Fruit fly (Drosophila melanogaster): ENCODE measurements around the gene t-Grip91.

t-Grip91 gene

DNA sequence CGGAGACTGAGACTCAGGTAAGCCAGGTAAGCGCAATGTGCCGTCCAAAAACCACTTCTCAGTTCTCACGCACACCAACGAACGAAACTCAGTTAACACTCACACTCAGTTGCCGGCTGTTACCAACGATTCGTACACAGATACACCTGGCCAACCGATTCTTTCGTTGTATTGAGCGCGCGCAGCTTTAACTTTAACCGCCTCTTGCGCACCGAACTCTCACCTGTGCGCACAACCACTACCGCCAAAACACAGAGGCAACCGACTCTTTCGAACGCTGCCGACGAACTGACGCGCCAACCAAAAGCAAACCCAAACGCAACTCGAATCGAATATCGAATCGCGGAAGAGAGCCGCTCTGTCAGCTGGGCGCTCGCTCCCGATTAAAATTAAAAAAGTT, 21.4 kb upstream of the t-Grip91 start, which contains the start of gene Gli (continued):
- TF ChIP-seq Bdp1 (GFP tag; optimal IDR thresholded peaks at IDR 0.05) (no peak), ftz-f1 (GFP tag; optimal IDR thresholded peaks at IDR 0.05) (peak; percentile 69), CG11247 (GFP tag; IDR thresholded peaks at IDR 0.05) (no peak), CG6175 (GFP tag; IDR thresholded peaks at IDR 0.05) (peak; percentile 35; the same call in 1 of the 3 replicates), CG18619 (GFP tag; optimal IDR thresholded peaks at IDR 0.05) (no peak), CG30431 (GFP tag; optimal IDR thresholded peaks at IDR 0.05) (no peak), sisA (GFP tag; IDR thresholded peaks at IDR 0.05) (no peak), CG2678 (tag; optimal IDR thresholded peaks at IDR 0.05) (no peak), gsb-n (tag; optimal IDR thresholded peaks at IDR 0.05) (no peak), Dip3 (GFP tag; optimal IDR thresholded peaks at IDR 0.05) (no peak), onecut (GFP tag; IDR thresholded peaks at IDR 0.05) (peak; percentile 54), psq (GFP tag; optimal IDR thresholded peaks at IDR 0.05) (no peak), CoRest (tag; optimal IDR thresholded peaks at IDR 0.05) (no peak), Asciz (GFP tag; optimal IDR thresholded peaks at IDR 0.05) (no peak), CG10979 (tag; optimal IDR thresholded peaks at IDR 0.05) (no peak), sob (GFP tag; IDR thresholded peaks at IDR 0.05) (peak; percentile 59; the same call in 1 of the 2 replicates), Nf-YA (GFP tag; IDR thresholded peaks at IDR 0.05) (peak; percentile 28; the same call in 1 of the 2 replicates), CG1792 (GFP tag; optimal IDR thresholded peaks at IDR 0.05) (peak; percentile 22), schlank (tag; optimal IDR thresholded peaks at IDR 0.05) (no peak), Tbp (GFP tag; optimal IDR thresholded peaks at IDR 0.05) (no peak), btn (GFP tag; optimal IDR thresholded peaks at IDR 0.05) (no peak), wdn (GFP tag; IDR thresholded peaks at IDR 0.05) (no peak), cas (GFP tag; IDR thresholded peaks at IDR 0.05) (no peak), abd-A (tag; optimal IDR thresholded peaks at IDR 0.05) (no peak), CG4730 (GFP tag; IDR thresholded peaks at IDR 0.05) (no peak), sna (GFP tag; IDR thresholded peaks at IDR 0.05; ENCODE audit: partially characterized antibody) (no peak), CG14965 (GFP tag; optimal IDR thresholded peaks at IDR 0.05; ENCODE audit: borderline replicate concordance) (no peak), CG7928 (GFP tag; optimal IDR thresholded peaks at IDR 0.05) (no peak), CG30020 (tag; optimal IDR thresholded peaks at IDR 0.05) (no peak), aop (GFP tag; IDR thresholded peaks at IDR 0.05) (no peak), Nf-YC (tag; optimal IDR thresholded peaks at IDR 0.05) (peak; percentile 62), Doc3 (GFP tag; IDR thresholded peaks at IDR 0.05; ENCODE audit: partially characterized antibody) (no peak), amos (GFP tag; IDR thresholded peaks at IDR 0.05; ENCODE audit: partially characterized antibody) (peak; percentile 60), Atf3 (GFP tag; optimal IDR thresholded peaks at IDR 0.05) (no peak), CG10274 (GFP tag; optimal IDR thresholded peaks at IDR 0.05) (peak; percentile 12), CG17359 (tag; optimal IDR thresholded peaks at IDR 0.05) (peak; percentile 29), CG10431 (GFP tag; optimal IDR thresholded peaks at IDR 0.05) (no peak), ato (GFP tag; IDR thresholded peaks at IDR 0.05; ENCODE audit: partially characterized antibody) (peak; percentile 77), gt (GFP tag; IDR thresholded peaks at IDR 0.05) (no peak), CG12299 (tag; optimal IDR thresholded peaks at IDR 0.05) (no peak), CG9817 (tag; optimal IDR thresholded peaks at IDR 0.05) (no peak), cg (GFP tag; optimal IDR thresholded peaks at IDR 0.05) (peak; percentile 95), CG3163 (GFP tag; optimal IDR thresholded peaks at IDR 0.05) (peak; percentile 82), CG11723 (GFP tag; optimal IDR thresholded peaks at IDR 0.05) (no peak), Med (GFP tag) (peak; percentile 96), CG4282 (GFP tag; optimal IDR thresholded peaks at IDR 0.05) (no peak), crp (GFP tag; optimal IDR thresholded peaks at IDR 0.05) (peak in 1 of 2 experiments; percentile 54), dan (GFP tag; IDR thresholded peaks at IDR 0.05) (no peak), CG2202 (tag; optimal IDR thresholded peaks at IDR 0.05) (no peak), CG1647 (GFP tag; optimal IDR thresholded peaks at IDR 0.05) (no peak), Dll (GFP tag; IDR thresholded peaks at IDR 0.05; ENCODE audit: partially characterized antibody) (0 out of 4 replicates have a peak, but pooled peaks have one; percentile 29)
